Fruit fly (Drosophila melanogaster): ENCODE data around the gene shep.

shep gene

DNA sequence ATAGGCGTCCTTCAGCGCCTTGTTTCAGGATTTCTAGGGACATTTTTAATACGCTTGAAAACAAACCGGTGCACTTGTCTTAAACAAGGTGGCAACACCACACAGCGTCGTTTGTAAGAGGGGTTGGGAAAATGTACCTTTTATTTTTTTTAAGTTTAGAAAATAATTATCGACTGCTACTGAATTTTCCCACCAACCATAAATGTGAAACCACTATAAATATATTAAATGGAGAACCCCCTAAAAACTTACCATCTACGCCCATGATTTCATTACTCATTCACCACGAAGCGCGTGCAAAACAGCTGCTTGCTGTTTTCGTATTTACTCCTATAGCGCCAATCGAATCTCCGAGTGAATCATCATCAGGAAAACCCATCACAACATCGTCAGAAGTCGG is 138.4 kb downstream of the shep start, which contains the start of the genes Tcs5 and CHMP2B (continued):
- TF ChIP-seq da (GFP tag; optimal IDR thresholded peaks at IDR 0.05), result peak; percentile 99
- peak; percentile 100 for TF ChIP-seq CG15696 (tag; optimal IDR thresholded peaks at IDR 0.05)
- peak; percentile 100 for TF ChIP-seq E2f1 (GFP tag; IDR thresholded peaks at IDR 0.05)
- peak; percentile 100 for TF ChIP-seq Gug (GFP tag; IDR thresholded peaks at IDR 0.05)
- TF ChIP-seq BtbVII (GFP tag; optimal IDR thresholded peaks at IDR 0.05), result peak; percentile 99
- peak in 1 of 2 experiments; percentile 80 for TF ChIP-seq eve (GFP tag; optimal IDR thresholded peaks at IDR 0.05)
- TF ChIP-seq Oaz (GFP tag; IDR thresholded peaks at IDR 0.05), result peak; percentile 100
- peak; percentile 99 for TF ChIP-seq Meics (GFP tag; optimal IDR thresholded peaks at IDR 0.05)
- peak; percentile 97 for TF ChIP-seq CG6254 (GFP tag; optimal IDR thresholded peaks at IDR 0.05)
- TF ChIP-seq seq (GFP tag; IDR thresholded peaks at IDR 0.05), result peak; percentile 100
- TF ChIP-seq NC2α (GFP tag; optimal IDR thresholded peaks at IDR 0.05), result peak; percentile 99
- TF ChIP-seq Hand (GFP tag; optimal IDR thresholded peaks at IDR 0.05), result peak; percentile 98
- peak; percentile 99 for TF ChIP-seq MTF-1 (GFP tag; optimal IDR thresholded peaks at IDR 0.05; ENCODE audit: borderline replicate concordance)
- peak in 1 of 2 experiments; percentile 95 for TF ChIP-seq Hr78 (GFP tag; optimal IDR thresholded peaks at IDR 0.05)
- TF ChIP-seq CG11247 (GFP tag; IDR thresholded peaks at IDR 0.05), result peak; percentile 100
- peak; percentile 99 for TF ChIP-seq CG1529 (GFP tag; optimal IDR thresholded peaks at IDR 0.05)
- TF ChIP-seq ash1 (GFP tag; optimal IDR thresholded peaks at IDR 0.05), result peak; percentile 97
- TF ChIP-seq CG3995 (GFP tag; optimal IDR thresholded peaks at IDR 0.05), result peak; percentile 89
- no peak for TF ChIP-seq h (optimal IDR thresholded peaks at IDR 0.05)
- TF ChIP-seq CG13424 (tag; optimal IDR thresholded peaks at IDR 0.05), result peak; percentile 100
- TF ChIP-seq wek (GFP tag; optimal IDR thresholded peaks at IDR 0.05), result peak; percentile 96
- TF ChIP-seq row (GFP tag; IDR thresholded peaks at IDR 0.05), result peak; percentile 100
- TF ChIP-seq az2 (GFP tag; optimal IDR thresholded peaks at IDR 0.05), result peak; percentile 100
- TF ChIP-seq Dp (GFP tag; optimal IDR thresholded peaks at IDR 0.05), result peak; percentile 66
- TF ChIP-seq CG12769 (tag; optimal IDR thresholded peaks at IDR 0.05), result peak; percentile 100
- peak; percentile 99 for TF ChIP-seq ab (GFP tag; optimal IDR thresholded peaks at IDR 0.05)
- TF ChIP-seq cas (GFP tag; IDR thresholded peaks at IDR 0.05), result peak; percentile 100
- TF ChIP-seq Dek (tag; optimal IDR thresholded peaks at IDR 0.05), result peak; percentile 100
- peak; percentile 99 for TF ChIP-seq Nf-YA (GFP tag; IDR thresholded peaks at IDR 0.05)
- peak; percentile 99 for TF ChIP-seq CG12155 (GFP tag; optimal IDR thresholded peaks at IDR 0.05)
- peak; percentile 99 for TF ChIP-seq CG8290 (GFP tag; optimal IDR thresholded peaks at IDR 0.05)
- peak; percentile 98 to 99 for TF ChIP-seq CG8290 (tag; optimal IDR thresholded peaks at IDR 0.05)
- no peak for TF ChIP-seq CG8478 (optimal IDR thresholded peaks at IDR 0.05)
- peak; percentile 98 for TF ChIP-seq kni (GFP tag; optimal IDR thresholded peaks at IDR 0.05)
- peak; percentile 98 for TF ChIP-seq Sox100B (GFP tag; optimal IDR thresholded peaks at IDR 0.05)
- peak; percentile 100 for TF ChIP-seq CG11093 (GFP tag; IDR thresholded peaks at IDR 0.05)
- TF ChIP-seq CG5245 (GFP tag; optimal IDR thresholded peaks at IDR 0.05), result peak; percentile 100
- TF ChIP-seq crc (GFP tag; optimal IDR thresholded peaks at IDR 0.05), result peak; percentile 99
- peak; percentile 99 for TF ChIP-seq CG6813 (GFP tag; optimal IDR thresholded peaks at IDR 0.05)
- peak; percentile 100 for TF ChIP-seq sens (GFP tag)
- peak; percentile 100 for TF ChIP-seq lilli (GFP tag; optimal IDR thresholded peaks at IDR 0.05)
- peak; percentile 96 for TF ChIP-seq CG10274 (GFP tag; optimal IDR thresholded peaks at IDR 0.05)
- peak; percentile 100 for TF ChIP-seq CG7372 (GFP tag; IDR thresholded peaks at IDR 0.05)
- peak; percentile 100 for TF ChIP-seq PHDP (tag; optimal IDR thresholded peaks at IDR 0.05)
- TF ChIP-seq stwl (tag; optimal IDR thresholded peaks at IDR 0.05), result peak; percentile 97
- TF ChIP-seq Dref (GFP tag; IDR thresholded peaks at IDR 0.05), result peak; percentile 61
- TF ChIP-seq Max (GFP tag; optimal IDR thresholded peaks at IDR 0.05), result peak; percentile 100
- peak; percentile 100 for TF ChIP-seq Hsf (GFP tag; optimal IDR thresholded peaks at IDR 0.05)
- TF ChIP-seq mam (GFP tag; optimal IDR thresholded peaks at IDR 0.05), result peak; percentile 100
- peak; percentile 99 for TF ChIP-seq Blimp-1 (GFP tag; optimal IDR thresholded peaks at IDR 0.05)
- peak; percentile 99 for TF ChIP-seq CG12236 (GFP tag; optimal IDR thresholded peaks at IDR 0.05)
- peak; percentile 99 for TF ChIP-seq CG3281 (GFP tag; optimal IDR thresholded peaks at IDR 0.05)

Data from whole organism, embryonic.